Worm (Caenorhabditis elegans) whole organism, L2 larva: ENCODE measurements around the gene ubh-2.
A peak's percentile ranks its signal among the peaks of the same experiment; 100 is the strongest.

Experiments
- C34F6.9 ChIP-seq: fragments of 150-350 bp; optimal IDR thresholded peaks from 2 replicates; lab custom pipeline; 2014; ENCODE audit warnings: missing biosample characterization, missing genetic modification characterization
- alr-1 ChIP-seq: fragments of 150-350 bp; optimal IDR thresholded peaks from 2 replicates; lab custom pipeline; 2014; ENCODE audit warnings: missing biosample characterization, missing genetic modification characterization
- aly-2 ChIP-seq: fragments of 150-350 bp; optimal IDR thresholded peaks from 2 replicates; lab custom pipeline; 2014; ENCODE audit warnings: missing biosample characterization, missing genetic modification characterization
- ama-1 ChIP-seq: fragments of 150-350 bp; optimal IDR thresholded peaks from 2 replicates; lab custom pipeline; 2018; ENCODE audit warnings: inconsistent platforms
- ceh-82 ChIP-seq: fragments of 150-350 bp; optimal IDR thresholded peaks from 2 replicates; lab custom pipeline; 2014; ENCODE audit warnings: missing biosample characterization, missing genetic modification characterization
- crh-2 ChIP-seq: sonication (generic microtip); optimal IDR thresholded peaks from 2 replicates; lab custom pipeline; 2017; ENCODE audit warnings: missing biosample characterization, missing genetic modification characterization
- dmd-4 ChIP-seq: sonication (generic microtip); optimal IDR thresholded peaks from 2 replicates; lab custom pipeline; 2017; ENCODE audit warnings: missing biosample characterization, missing genetic modification characterization
- egl-27 ChIP-seq: sonication (generic microtip); optimal IDR thresholded peaks from 3 replicates; lab custom pipeline; 2017; ENCODE audit warnings: missing biosample characterization, missing genetic modification reagents, missing genetic modification characterization
- elt-1 ChIP-seq: fragments of 150-350 bp; optimal IDR thresholded peaks from 2 replicates; lab custom pipeline; 2014; ENCODE audit warnings: missing biosample characterization, missing genetic modification characterization
- elt-3 ChIP-seq: sonication (generic microtip); optimal IDR thresholded peaks from 2 replicates; lab custom pipeline; 2017; ENCODE audit warnings: missing biosample characterization, missing genetic modification characterization
- fos-1 ChIP-seq: fragments of 150-350 bp; optimal IDR thresholded peaks from 2 replicates; lab custom pipeline; 2014; ENCODE audit warnings: missing biosample characterization, missing genetic modification characterization
- gmeb-1 ChIP-seq: fragments of 150-350 bp; optimal IDR thresholded peaks from 2 replicates; lab custom pipeline; 2014; ENCODE audit warnings: missing biosample characterization, missing genetic modification characterization
- lin-11 ChIP-seq: fragments of 150-350 bp; sonication (generic microtip); optimal IDR thresholded peaks from 2 replicates; lab custom pipeline; 2014; ENCODE audit warnings: missing biosample characterization, missing genetic modification characterization, inconsistent platforms, mixed read lengths
- lin-13 ChIP-seq: fragments of 150-350 bp; optimal IDR thresholded peaks from 2 replicates; lab custom pipeline; 2014; ENCODE audit warnings: missing biosample characterization, missing genetic modification reagents, missing genetic modification characterization
- lsy-2 ChIP-seq, 2 experiments: fragments of 150-350 bp in 1 of 2; sonication (generic microtip) in 1 of 2; optimal IDR thresholded peaks; 2 replicates each; lab custom pipeline; 2014 to 2017; ENCODE audit warnings: missing biosample characterization in 2 of 2, missing genetic modification characterization in 2 of 2
- mab-5 ChIP-seq: fragments of 150-350 bp; optimal IDR thresholded peaks from 2 replicates; lab custom pipeline; 2014; ENCODE audit warnings: missing biosample characterization, missing genetic modification characterization
- mbf-1 ChIP-seq: sonication (generic microtip); optimal IDR thresholded peaks from 2 replicates; lab custom pipeline; 2017; ENCODE audit warnings: missing biosample characterization, missing genetic modification characterization
- mdl-1 ChIP-seq, 2 experiments: fragments of 150-350 bp in 1 of 2; sonication (generic microtip) in 1 of 2; optimal IDR thresholded peaks; 2 replicates each; lab custom pipeline; 2017; ENCODE audit warnings: missing biosample characterization in 2 of 2, missing genetic modification characterization in 2 of 2
- nhr-12 ChIP-seq: fragments of 150-350 bp; optimal IDR thresholded peaks from 2 replicates; lab custom pipeline; 2014; ENCODE audit warnings: missing biosample characterization, missing genetic modification characterization
- nhr-129 ChIP-seq: fragments of 150-350 bp; optimal IDR thresholded peaks from 2 replicates; lab custom pipeline; 2014; ENCODE audit warnings: missing biosample characterization, missing genetic modification characterization
- nhr-21 ChIP-seq: fragments of 150-350 bp; optimal IDR thresholded peaks from 2 replicates; lab custom pipeline; 2014; ENCODE audit warnings: missing biosample characterization, missing genetic modification characterization
- nhr-23 ChIP-seq: fragments of 150-350 bp; optimal IDR thresholded peaks from 2 replicates; lab custom pipeline; 2014; ENCODE audit warnings: missing biosample characterization, missing genetic modification reagents, missing genetic modification characterization
- nhr-237 ChIP-seq: fragments of 150-350 bp; optimal IDR thresholded peaks from 2 replicates; lab custom pipeline; 2014; ENCODE audit warnings: missing biosample characterization, missing genetic modification characterization
- nhr-25 ChIP-seq: fragments of 150-350 bp; sonication (generic microtip); optimal IDR thresholded peaks from 3 replicates; lab custom pipeline; 2014; ENCODE audit warnings: missing biosample characterization, missing genetic modification characterization
- nhr-6 ChIP-seq: fragments of 150-350 bp; optimal IDR thresholded peaks from 2 replicates; lab custom pipeline; 2014; ENCODE audit warnings: missing biosample characterization, missing genetic modification characterization
- sma-3 ChIP-seq: sonication (generic microtip); optimal IDR thresholded peaks from 2 replicates; lab custom pipeline; 2016; ENCODE audit warnings: missing genetic modification reagents, missing genetic modification characterization, missing compliant biosample characterization
- sma-9 ChIP-seq, 2 experiments: fragments of 150-350 bp in 1 of 2; sonication (generic microtip) in 1 of 2; optimal IDR thresholded peaks; 2 replicates each; lab custom pipeline; 2014 to 2016; ENCODE audit warnings: missing genetic modification characterization in 2 of 2, mild to moderate bottlenecking in 1 of 2, missing biosample characterization in 1 of 2, missing compliant biosample characterization in 1 of 2, missing genetic modification reagents in 1 of 2, moderate library complexity in 1 of 2
- snpc-4 ChIP-seq: fragments of 150-350 bp; optimal IDR thresholded peaks from 2 replicates; lab custom pipeline; 2014; ENCODE audit warnings: missing biosample characterization, missing genetic modification characterization
- unc-39 ChIP-seq: fragments of 150-350 bp; optimal IDR thresholded peaks from 2 replicates; lab custom pipeline; 2014; ENCODE audit warnings: missing biosample characterization, missing genetic modification characterization
- unc-62 ChIP-seq: fragments of 150-350 bp; optimal IDR thresholded peaks from 2 replicates; lab custom pipeline; 2014; ENCODE audit warnings: missing biosample characterization, missing genetic modification reagents, missing genetic modification characterization
- zag-1 ChIP-seq: fragments of 150-350 bp; optimal IDR thresholded peaks from 2 replicates; lab custom pipeline; 2014; ENCODE audit warnings: missing biosample characterization, missing genetic modification characterization
- ztf-11 ChIP-seq: sonication (generic microtip); optimal IDR thresholded peaks from 2 replicates; lab custom pipeline; 2017; ENCODE audit warnings: missing biosample characterization, missing genetic modification characterization
- ztf-4 ChIP-seq: fragments of 150-350 bp; optimal IDR thresholded peaks from 2 replicates; lab custom pipeline; 2014; ENCODE audit warnings: missing biosample characterization, missing genetic modification characterization

Gene ubh-2

ce11 chrV:6505339-6505811 is 4.2 kb downstream of the ubh-2 start, which contains the start of gene W01A11.7:
Gene W01A11.7 (minus strand): TSS chrV:6505389.
- TF ChIP-seq snpc-4 (tag; lab: Kevin White, UChicago) (no peak), nhr-25 (tag; lab: Kevin White, UChicago) (peak; percentile 48), nhr-21 (tag; lab: Kevin White, UChicago) (peak; percentile 18), gmeb-1 (peak; percentile 34), aly-2 (tag; lab: Kevin White, UChicago) (no peak), sma-3 (peak; percentile 78), sma-9 (GFP tag; optimal IDR thresholded peaks at IDR 0.05; lab: Kevin White, UChicago) (peak; percentile 47), sma-9 (tag; optimal IDR thresholded peaks at IDR 0.05; lab: Kevin White, UChicago) (no peak), unc-39 (tag; lab: Kevin White, UChicago) (no peak), C34F6.9 (tag; lab: Kevin White, UChicago) (no peak), nhr-129 (tag; lab: Kevin White, UChicago) (peak; percentile 34), nhr-23 (no peak), nhr-12 (tag; lab: Kevin White, UChicago) (no peak)

ce11 chrV:6504131-6504827 is 5.3 kb downstream of the ubh-2 start, which contains the start of gene moc-2:
Gene moc-2 (minus strand): TSS chrV:6504181.
- TF ChIP-seq nhr-25 (tag; lab: Kevin White, UChicago) (no peak), mdl-1 (tag; optimal IDR thresholded peaks at IDR 0.05; lab: Kevin White, UChicago) (no peak), lin-13 (GFP tag; lab: Kevin White, UChicago) (no peak), nhr-12 (tag; lab: Kevin White, UChicago) (no peak), alr-1 (tag; lab: Kevin White, UChicago) (no peak), aly-2 (tag; lab: Kevin White, UChicago) (no peak), elt-3 (tag; lab: Kevin White, UChicago) (no peak), unc-62 (no peak), lin-11 (tag; lab: Kevin White, UChicago) (no peak), nhr-237 (tag; lab: Kevin White, UChicago) (no peak), sma-3 (no peak), lsy-2 (tag; optimal IDR thresholded peaks at IDR 0.05; lab: Kevin White, UChicago) (no peak), ztf-4 (tag; lab: Kevin White, UChicago) (no peak), ceh-82 (tag; lab: Kevin White, UChicago) (no peak), mbf-1 (no peak), zag-1 (no peak), fos-1 (tag; lab: Kevin White, UChicago) (no peak), nhr-6 (no peak), ama-1 (lab: Kevin White, UChicago) (no peak), egl-27 (tag; lab: Kevin White, UChicago) (no peak)

ce11 chrV:6503158-6503557 is 6.5 kb downstream of the ubh-2 start:
- TF ChIP-seq gmeb-1 (peak; percentile 9), zag-1 (no peak), sma-9 (GFP tag; optimal IDR thresholded peaks at IDR 0.05; lab: Kevin White, UChicago) (peak; percentile 42), sma-9 (tag; optimal IDR thresholded peaks at IDR 0.05; lab: Kevin White, UChicago) (no peak), ztf-11 (tag; lab: Kevin White, UChicago) (no peak), nhr-25 (tag; lab: Kevin White, UChicago) (peak; percentile 56), snpc-4 (tag; lab: Kevin White, UChicago) (no peak), nhr-129 (tag; lab: Kevin White, UChicago) (peak; percentile 43), mab-5 (peak; percentile 35), crh-2 (peak; percentile 12), fos-1 (tag; lab: Kevin White, UChicago) (peak; percentile 6)

- TF ChIP-seq nhr-237 (tag; lab: Kevin White, UChicago) (no peak), snpc-4 (tag; lab: Kevin White, UChicago) (no peak), fos-1 (tag; lab: Kevin White, UChicago) (no peak)
Observed at ce11 chrV:6498903-6499302, 10.7 kb downstream of the ubh-2 start, which contains the start of gene W01A11.1. Gene W01A11.1 (plus strand): TSS chrV:6499224.

- no peak for TF ChIP-seq unc-39 (tag; lab: Kevin White, UChicago)
- TF ChIP-seq nhr-129 (tag; lab: Kevin White, UChicago): peak; percentile 2
- TF ChIP-seq elt-1 (tag; lab: Kevin White, UChicago): no peak
- TF ChIP-seq dmd-4 (tag; lab: Kevin White, UChicago): no peak
- TF ChIP-seq lin-11 (tag; lab: Kevin White, UChicago): no peak
- no peak for TF ChIP-seq lin-13 (GFP tag; lab: Kevin White, UChicago)
Observed at ce11 chrV:6498441-6498840, 11.2 kb downstream of the ubh-2 start.
